Fruit fly (Drosophila melanogaster) whole organism: ENCODE results near the gene CG17298.

Experiments used
- CG8478 ChIP-seq: fragments of >200 bp; optimal IDR thresholded peaks from 2 replicates; lab custom pipeline; 2018; ENCODE audit warnings: inconsistent platforms
- psq ChIP-seq: fragments of >200 bp; optimal IDR thresholded peaks from 2 replicates; lab custom pipeline; 2017

DNA sequence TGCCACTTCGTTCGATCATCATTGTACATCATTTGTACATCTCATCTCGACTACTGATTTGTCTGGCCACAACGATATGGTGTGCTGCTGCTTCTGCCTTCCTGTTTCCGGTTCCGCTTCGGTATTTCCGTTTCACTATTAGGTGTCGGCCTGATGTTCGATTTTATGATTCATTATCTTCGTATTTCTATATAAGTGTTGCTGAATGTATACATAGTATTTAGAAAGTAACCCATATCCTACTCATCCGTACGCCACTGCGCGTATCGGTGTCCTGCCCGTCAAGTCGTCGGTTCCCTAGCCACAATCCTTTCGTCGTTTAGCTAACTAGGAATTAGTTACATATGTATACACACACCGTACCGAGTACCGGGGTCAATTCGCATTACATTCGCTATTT lies 36.1 kb downstream of the CG17298 start:
- TF ChIP-seq CG8478, result no peak
- no peak for TF ChIP-seq psq (lab: Kevin White, UChicago)
